Worm (Caenorhabditis elegans) whole organism, L1 larva: Measurements from ENCODE around the gene pqm-1.

Source experiments
- lin-13 ChIP-seq: fragments of 150-350 bp; optimal IDR thresholded peaks from 2 replicates; lab custom pipeline; 2014; ENCODE audit warnings: missing biosample characterization, missing genetic modification reagents, missing genetic modification characterization
- nhr-12 ChIP-seq: sonication (generic microtip); optimal IDR thresholded peaks from 2 replicates; lab custom pipeline; 2017; ENCODE audit warnings: missing biosample characterization, missing genetic modification characterization
- nhr-237 ChIP-seq: fragments of 150-350 bp; optimal IDR thresholded peaks from 2 replicates; lab custom pipeline; 2014; ENCODE audit warnings: missing biosample characterization, missing genetic modification characterization
- rnt-1 ChIP-seq: sonication (generic microtip); optimal IDR thresholded peaks from 2 replicates; lab custom pipeline; 2016; ENCODE audit warnings: mild to moderate bottlenecking, missing genetic modification characterization, moderate library complexity, missing compliant biosample characterization
- skn-1 ChIP-seq: fragments of 150-350 bp; optimal IDR thresholded peaks from 2 replicates; lab custom pipeline; 2014; ENCODE audit warnings: missing biosample characterization, missing genetic modification characterization
- xbp-1 ChIP-seq: sonication (generic microtip); optimal IDR thresholded peaks from 2 replicates; lab custom pipeline; 2016; ENCODE audit warnings: missing genetic modification characterization, missing compliant biosample characterization

- TF ChIP-seq nhr-12 (tag; lab: Kevin White, UChicago) (no peak), rnt-1 (tag; lab: Kevin White, UChicago) (no peak), nhr-237 (no peak), lin-13 (GFP tag; lab: Kevin White, UChicago) (no peak), skn-1 (tag; lab: Kevin White, UChicago) (no peak), xbp-1 (tag; lab: Kevin White, UChicago) (no peak)
Observed at ce11 chrII:11149866-11150685, 2.3 kb downstream of the pqm-1 start.
